Worm (Caenorhabditis elegans): ENCODE results near the gene C06H2.7.

DNA sequence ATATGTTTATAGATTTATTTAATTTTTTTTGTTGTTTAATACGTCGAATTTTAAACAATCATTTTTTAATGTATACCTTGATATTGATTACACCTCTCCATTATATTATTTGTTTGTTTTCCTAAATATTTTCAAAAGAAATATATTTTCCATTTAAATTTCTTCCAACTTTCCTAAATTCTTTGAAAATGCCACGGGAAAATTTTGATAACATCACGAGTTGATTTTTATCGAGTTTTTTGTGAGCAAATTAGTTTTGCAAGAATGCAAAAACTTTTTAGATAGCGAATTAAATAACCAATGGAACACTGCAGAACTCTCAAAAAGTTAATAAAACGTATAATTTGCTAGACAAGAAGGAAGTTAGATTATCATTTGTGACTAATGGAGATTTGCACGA is 13.4 kb upstream of the C06H2.7 start, which contains the start of gene srg-42:
- no peak for TF ChIP-seq hlh-13 (GFP tag; optimal IDR thresholded peaks at IDR 0.05)
- no peak for TF ChIP-seq mec-3 (tag; optimal IDR thresholded peaks at IDR 0.05; ENCODE audit: borderline replicate concordance)
- no peak for TF ChIP-seq ceh-14 (tag; optimal IDR thresholded peaks at IDR 0.05)
- TF ChIP-seq K02D7.2 (tag; optimal IDR thresholded peaks at IDR 0.05), result no peak
- TF ChIP-seq tbx-2 (tag; optimal IDR thresholded peaks at IDR 0.05), result no peak
- no peak for TF ChIP-seq ref-2 (tag; optimal IDR thresholded peaks at IDR 0.05)
- TF ChIP-seq unc-86 (tag; optimal IDR thresholded peaks at IDR 0.05), result no peak
- no peak for TF ChIP-seq nhr-11 (tag; optimal IDR thresholded peaks at IDR 0.05)
- no peak for TF ChIP-seq ceh-6 (GFP tag; optimal IDR thresholded peaks at IDR 0.05)
- TF ChIP-seq eyg-1 (tag; optimal IDR thresholded peaks at IDR 0.05), result no peak
- TF ChIP-seq elt-2 (tag; optimal IDR thresholded peaks at IDR 0.05), result no peak
- TF ChIP-seq pag-3 (tag; optimal IDR thresholded peaks at IDR 0.05; ENCODE audit: borderline replicate concordance), result no peak
- TF ChIP-seq pha-4 (tag; optimal IDR thresholded peaks at IDR 0.05), result no peak
- no peak for TF ChIP-seq ceh-9 (tag; optimal IDR thresholded peaks at IDR 0.05)
